Worm (Caenorhabditis elegans) whole organism, midembryonic: ENCODE results near the gene T13F3.8.

ENCODE experiments used
- T22C8.4 ChIP-seq: fragments of 200-800 bp; sonication (Bioruptor generic); IDR thresholded peaks from 2 replicates; pipeline ENCODE4 v1.3.6; 2022; ENCODE audit warnings: missing genetic modification characterization, missing compliant biosample characterization
- cog-1 ChIP-seq: sonication (generic microtip); optimal IDR thresholded peaks from 2 replicates; lab custom pipeline; 2016; ENCODE audit warnings: missing genetic modification characterization, missing compliant biosample characterization
- flt-1 ChIP-seq: fragments of 200-800 bp; sonication (Bioruptor generic); IDR thresholded peaks from 2 replicates; pipeline ENCODE4 v1.3.6; 2022; ENCODE audit warnings: missing genetic modification characterization, missing compliant biosample characterization
- klf-2 ChIP-seq: fragments of 200-800 bp; sonication (Bioruptor generic); conservative IDR thresholded peaks from 2 replicates; pipeline ENCODE4 v1.3.6; 2022; ENCODE audit warnings: missing genetic modification reagents, missing genetic modification characterization, missing compliant biosample characterization
- med-1 ChIP-seq: sonication (generic microtip); optimal IDR thresholded peaks from 2 replicates; lab custom pipeline; 2017; ENCODE audit warnings: missing genetic modification characterization, mild to moderate bottlenecking, missing compliant biosample characterization, antibody characterized with exemption, missing genetic modification reagents; ENCODE audit not compliant: insufficient read depth
- ref-1 ChIP-seq: fragments of 200-800 bp; sonication (Bioruptor generic); conservative IDR thresholded peaks from 2 replicates; pipeline ENCODE4 v1.3.6; 2022; ENCODE audit warnings: missing genetic modification reagents, missing genetic modification characterization, missing compliant biosample characterization
- tab-1 ChIP-seq: fragments of 200-800 bp; sonication (Bioruptor generic); IDR thresholded peaks from 2 replicates; pipeline ENCODE4 v1.3.6; 2022; ENCODE audit warnings: missing genetic modification characterization, missing compliant biosample characterization
- ztf-23 ChIP-seq: fragments of 200-800 bp; sonication (Bioruptor generic); IDR thresholded peaks from 2 replicates; pipeline ENCODE4 v1.3.6; 2022; ENCODE audit warnings: missing genetic modification reagents, missing genetic modification characterization, missing compliant biosample characterization
- ztf-29 ChIP-seq: fragments of 200-800 bp; sonication (Bioruptor generic); IDR thresholded peaks from 2 replicates; pipeline ENCODE4 v1.3.6; 2022; ENCODE audit warnings: missing genetic modification reagents, missing genetic modification characterization, missing compliant biosample characterization

Gene T13F3.8

DNA sequence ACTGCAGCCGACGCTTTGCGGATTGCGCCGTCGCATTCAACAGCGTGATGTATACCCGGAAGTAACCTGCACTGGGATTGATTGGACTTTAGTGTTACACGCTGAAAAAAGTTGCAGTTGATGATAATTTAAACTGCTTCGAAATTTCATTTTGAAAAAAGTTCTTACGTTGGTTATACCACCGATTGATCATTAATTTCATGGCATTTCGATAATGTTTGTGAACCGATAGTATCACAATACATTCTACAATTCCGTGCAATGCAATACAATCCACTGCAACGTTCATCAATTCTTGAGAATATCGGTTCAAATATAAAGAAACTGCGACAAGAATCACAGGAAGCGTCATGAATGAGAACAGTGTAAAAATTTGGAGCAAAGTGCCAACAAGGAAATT is 34.5 kb upstream of the T13F3.8 start, which contains the start of gene F21H7.3:
Gene F21H7.3, minus strand, starts transcription at position 101 of the 400 bp plus-strand sequence.
- TF ChIP-seq med-1 (GFP tag; lab: Kevin White, UChicago) (no peak), ztf-23 (GFP tag; lab: Robert Waterston, UW) (no peak), tab-1 (GFP tag; lab: Robert Waterston, UW) (no peak), flt-1 (GFP tag; lab: Robert Waterston, UW) (no peak), ztf-29 (no peak), ref-1 (GFP tag; lab: Robert Waterston, UW) (no peak), klf-2 (no peak)

DNA sequence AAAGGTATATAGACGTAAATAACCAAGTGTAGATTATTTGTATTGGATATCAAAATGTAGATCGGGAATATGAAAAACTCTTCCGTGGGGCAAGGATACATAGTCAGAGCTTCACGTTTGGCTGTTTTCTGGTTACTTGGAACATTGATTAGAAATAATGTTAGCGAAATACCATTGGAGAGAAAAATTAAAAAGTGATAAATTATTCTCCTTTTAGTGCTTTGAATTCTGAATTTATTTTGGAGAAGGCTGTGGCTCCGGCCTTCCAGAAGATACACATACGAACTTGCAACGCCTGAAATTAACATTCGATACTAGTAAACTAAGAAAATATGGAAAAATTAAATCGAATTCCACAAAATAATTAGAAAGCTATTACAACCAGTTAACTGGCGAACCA is 34.0 kb upstream of the T13F3.8 start, which contains the start of gene srh-98:
Gene srh-98, minus strand, starts transcription at position 101 of the 400 bp plus-strand sequence.
- no peak for TF ChIP-seq cog-1 (tag; lab: Kevin White, UChicago)
- no peak for TF ChIP-seq ztf-23 (GFP tag; lab: Robert Waterston, UW)
- TF ChIP-seq klf-2, result no peak

DNA sequence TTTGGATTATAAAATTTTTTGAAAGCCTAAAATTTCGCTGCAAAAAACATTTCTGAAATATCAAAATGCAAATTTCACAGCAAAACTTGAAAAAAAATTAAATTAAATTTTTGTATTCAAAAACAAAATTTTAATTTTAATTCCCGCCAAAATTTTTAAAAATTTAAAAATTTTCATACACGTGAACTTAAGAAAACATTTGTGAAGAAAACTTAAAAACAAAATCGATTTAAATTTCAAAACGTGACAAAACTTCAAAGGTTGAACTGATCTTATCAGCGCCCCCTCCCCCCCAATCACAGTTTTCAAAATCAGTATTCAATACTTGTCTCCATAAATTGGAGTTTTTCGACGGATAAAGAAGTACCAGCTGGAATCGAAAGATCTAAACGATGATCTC is 32.4 kb upstream of the T13F3.8 start, which contains the start of gene F21H7.5:
Gene F21H7.5, plus strand, starts transcription at position 301 of the 400 bp plus-strand sequence.
- TF ChIP-seq ref-1 (GFP tag; lab: Robert Waterston, UW) (no peak), tab-1 (GFP tag; lab: Robert Waterston, UW) (no peak), klf-2 (no peak), flt-1 (GFP tag; lab: Robert Waterston, UW) (no peak), cog-1 (tag; lab: Kevin White, UChicago) (no peak), ztf-29 (no peak), ztf-23 (GFP tag; lab: Robert Waterston, UW) (no peak), med-1 (GFP tag; lab: Kevin White, UChicago) (no peak), T22C8.4 (no peak)

ce11 chrV:16244078-16244477 is 25.5 kb upstream of the T13F3.8 start, which contains the start of gene srh-104:
Gene srh-104 (minus strand): TSS chrV:16244178.
- TF ChIP-seq tab-1 (GFP tag; lab: Robert Waterston, UW) (no peak), cog-1 (tag; lab: Kevin White, UChicago) (no peak), flt-1 (GFP tag; lab: Robert Waterston, UW) (no peak), ztf-29 (no peak), ztf-23 (GFP tag; lab: Robert Waterston, UW) (no peak), ref-1 (GFP tag; lab: Robert Waterston, UW) (no peak), med-1 (GFP tag; lab: Kevin White, UChicago) (no peak), klf-2 (no peak)

DNA sequence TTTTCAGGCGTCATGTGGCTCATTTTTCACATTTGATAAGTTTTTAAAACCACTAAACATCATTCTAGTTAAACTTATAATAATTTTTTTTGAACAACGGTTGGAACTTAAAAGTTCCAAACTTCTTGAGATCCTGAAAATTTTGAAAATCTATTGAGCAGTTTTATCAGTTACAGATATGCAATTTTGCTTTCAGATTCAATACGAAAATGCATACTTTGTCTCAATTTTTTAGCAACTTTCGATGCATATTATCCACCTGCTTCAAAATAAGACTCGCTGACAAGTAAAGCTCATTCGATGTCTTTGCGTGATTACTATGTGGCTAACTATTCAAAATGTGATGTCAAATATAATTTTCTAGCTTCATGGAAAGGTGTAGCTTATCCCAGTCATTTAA is 23.0 kb upstream of the T13F3.8 start, which contains the start of gene srh-95:
Gene srh-95, plus strand, starts transcription at position 301 of the 400 bp plus-strand sequence.
- no peak for TF ChIP-seq flt-1 (GFP tag; lab: Robert Waterston, UW)
- TF ChIP-seq med-1 (GFP tag; lab: Kevin White, UChicago), result no peak

DNA sequence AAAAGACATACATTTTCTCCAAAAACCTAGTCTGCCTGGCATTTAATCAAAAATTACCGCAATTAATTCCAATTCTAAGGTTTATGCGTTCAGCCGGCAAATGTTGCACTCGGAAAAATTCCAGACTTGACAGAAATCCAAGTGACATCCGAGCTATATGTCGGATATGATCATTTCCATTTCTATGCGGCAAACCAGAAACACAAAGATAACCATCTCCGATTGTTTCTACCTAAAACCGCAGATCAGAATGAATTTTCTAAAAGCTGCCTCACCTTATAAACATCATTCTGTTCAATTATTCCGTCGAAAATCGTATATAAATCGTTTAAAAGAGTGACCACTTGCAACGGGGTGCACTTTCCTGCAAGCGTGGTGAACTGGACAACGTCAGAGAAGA is 20.5 kb upstream of the T13F3.8 start:
- no peak for TF ChIP-seq ztf-29
- TF ChIP-seq flt-1 (GFP tag; lab: Robert Waterston, UW), result no peak
- no peak for TF ChIP-seq cog-1 (tag; lab: Kevin White, UChicago)
- no peak for TF ChIP-seq T22C8.4
- TF ChIP-seq ztf-23 (GFP tag; lab: Robert Waterston, UW), result no peak

- TF ChIP-seq T22C8.4 (no peak), ztf-23 (GFP tag; lab: Robert Waterston, UW) (no peak), klf-2 (no peak), tab-1 (GFP tag; lab: Robert Waterston, UW) (no peak), cog-1 (tag; lab: Kevin White, UChicago) (no peak), ztf-29 (no peak), med-1 (GFP tag; lab: Kevin White, UChicago) (no peak), flt-1 (GFP tag; lab: Robert Waterston, UW) (no peak), ref-1 (GFP tag; lab: Robert Waterston, UW) (no peak)
Observed at ce11 chrV:16253687-16254086, 15.9 kb upstream of the T13F3.8 start, which contains the start of gene gcy-20. Gene gcy-20 (minus strand): TSS chrV:16253787.

DNA sequence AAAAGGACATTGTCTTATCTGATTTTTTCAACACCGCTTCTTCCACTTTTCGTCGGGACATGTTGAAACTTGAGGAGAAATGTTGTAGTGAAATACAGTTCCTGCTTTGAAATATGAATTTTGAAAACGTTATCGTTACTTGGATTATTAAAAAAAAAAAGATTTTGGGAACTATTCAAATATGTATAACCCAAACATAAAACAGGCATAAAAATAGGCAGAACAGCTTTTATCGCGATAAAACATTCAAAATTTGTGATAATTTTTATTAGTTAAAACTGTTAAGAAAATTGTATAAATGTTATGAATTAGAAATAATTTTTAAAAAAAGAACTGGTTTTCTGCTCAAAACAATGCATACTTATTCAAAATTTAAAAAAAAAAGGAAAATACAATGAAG is 13.2 kb upstream of the T13F3.8 start, which contains the start of gene bgnt-1.3:
Gene bgnt-1.3, minus strand, starts transcription at position 101 of the 400 bp plus-strand sequence.
- no peak for TF ChIP-seq med-1 (GFP tag; lab: Kevin White, UChicago)
- no peak for TF ChIP-seq cog-1 (tag; lab: Kevin White, UChicago)
- TF ChIP-seq ztf-23 (GFP tag; lab: Robert Waterston, UW), result no peak
- no peak for TF ChIP-seq klf-2
- TF ChIP-seq T22C8.4, result no peak
- TF ChIP-seq ref-1 (GFP tag; lab: Robert Waterston, UW), result no peak
- no peak for TF ChIP-seq ztf-29

DNA sequence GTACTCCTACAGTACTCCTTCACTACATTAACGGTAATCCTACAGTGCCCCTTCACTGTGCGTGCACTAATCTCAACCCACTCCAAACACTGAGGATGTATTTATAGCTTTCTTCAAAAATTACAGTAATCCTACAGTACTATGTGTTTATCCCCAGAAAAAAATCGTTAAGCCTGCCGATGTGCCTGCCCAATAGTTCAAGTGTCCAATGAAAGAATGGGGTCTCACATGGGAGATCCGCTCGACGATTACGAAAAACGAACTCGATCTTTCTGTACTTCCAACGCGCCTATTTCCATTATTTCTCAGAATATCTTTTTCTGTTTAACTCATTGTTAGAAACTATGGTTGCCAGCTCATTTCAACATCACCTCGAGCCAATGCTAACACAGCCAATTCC is 11.5 kb upstream of the T13F3.8 start, which contains the start of gene nhr-218:
Gene nhr-218, plus strand, starts transcription at position 301 of the 400 bp plus-strand sequence.
- TF ChIP-seq flt-1 (GFP tag; lab: Robert Waterston, UW), result no peak
- no peak for TF ChIP-seq cog-1 (tag; lab: Kevin White, UChicago)
- no peak for TF ChIP-seq ref-1 (GFP tag; lab: Robert Waterston, UW)
- no peak for TF ChIP-seq T22C8.4
- TF ChIP-seq med-1 (GFP tag; lab: Kevin White, UChicago), result no peak
- no peak for TF ChIP-seq tab-1 (GFP tag; lab: Robert Waterston, UW)
- TF ChIP-seq ztf-23 (GFP tag; lab: Robert Waterston, UW), result no peak
- TF ChIP-seq ztf-29, result no peak
- no peak for TF ChIP-seq klf-2

- no peak for TF ChIP-seq klf-2
- TF ChIP-seq cog-1 (tag; lab: Kevin White, UChicago), result no peak
- TF ChIP-seq ztf-23 (GFP tag; lab: Robert Waterston, UW), result no peak
- no peak for TF ChIP-seq ref-1 (GFP tag; lab: Robert Waterston, UW)
- TF ChIP-seq T22C8.4, result no peak
- no peak for TF ChIP-seq med-1 (GFP tag; lab: Kevin White, UChicago)
- TF ChIP-seq ztf-29, result no peak
- no peak for TF ChIP-seq tab-1 (GFP tag; lab: Robert Waterston, UW)
- TF ChIP-seq flt-1 (GFP tag; lab: Robert Waterston, UW), result no peak
Observed at ce11 chrV:16259684-16260083, 9.9 kb upstream of the T13F3.8 start, which contains the start of gene nhr-127. Gene nhr-127 (plus strand): TSS chrV:16259984.
